Worm (Caenorhabditis elegans): ENCODE data around the gene ant-1.3.

ce11 chrIV:9676535-9676934 lies 32.6 kb downstream of the ant-1.3 start:
- TF ChIP-seq snpc-4 (tag; optimal IDR thresholded peaks at IDR 0.05) (no peak), hlh-17 (GFP tag; optimal IDR thresholded peaks at IDR 0.05; ENCODE audit: borderline replicate concordance) (no peak), ztf-11 (tag; optimal IDR thresholded peaks at IDR 0.05) (no peak), ama-1 (optimal IDR thresholded peaks at IDR 0.05) (no peak), nhr-76 (tag; optimal IDR thresholded peaks at IDR 0.05) (no peak), nhr-77 (tag; optimal IDR thresholded peaks at IDR 0.05) (no peak), nhr-12 (tag; optimal IDR thresholded peaks at IDR 0.05) (no peak), nhr-237 (tag; optimal IDR thresholded peaks at IDR 0.05) (no peak), lsy-2 (tag; optimal IDR thresholded peaks at IDR 0.05) (no peak), alr-1 (tag; optimal IDR thresholded peaks at IDR 0.05; ENCODE audit: borderline replicate concordance) (no peak), nhr-47 (tag; optimal IDR thresholded peaks at IDR 0.05) (no peak)
